Worm (Caenorhabditis elegans) whole organism, L1 larva: ENCODE results near the gene otpl-1.
A peak's percentile ranks its signal among the peaks of the same experiment; 100 is the strongest.

ENCODE experiments used
- C04F5.9 ChIP-seq: sonication (generic microtip); optimal IDR thresholded peaks from 2 replicates; lab custom pipeline; 2016; ENCODE audit warnings: missing genetic modification characterization, missing compliant biosample characterization
- C16A3.4 ChIP-seq: fragments of 150-350 bp; optimal IDR thresholded peaks from 2 replicates; lab custom pipeline; 2014; ENCODE audit warnings: missing biosample characterization, missing genetic modification characterization
- ama-1 ChIP-seq: fragments of 150-350 bp; optimal IDR thresholded peaks from 2 replicates; lab custom pipeline; 2014
- blmp-1 ChIP-seq: fragments of 150-350 bp; optimal IDR thresholded peaks from 2 replicates; lab custom pipeline; 2014; ENCODE audit warnings: missing biosample characterization, missing genetic modification characterization
- ceh-63 ChIP-seq: fragments of 200-800 bp; sonication (Bioruptor generic); optimal IDR thresholded peaks from 2 replicates; lab custom pipeline; 2018; ENCODE audit warnings: mild to moderate bottlenecking, missing genetic modification characterization, missing compliant biosample characterization
- ceh-82 ChIP-seq, 3 experiments: fragments of 150-350 bp in 1 of 3; sonication (generic microtip) in 2 of 3; optimal IDR thresholded peaks; 2 replicates each; lab custom pipeline; 2014 to 2017; ENCODE audit warnings: missing biosample characterization in 3 of 3, missing genetic modification characterization in 3 of 3
- ceh-90 ChIP-seq: sonication (generic microtip); optimal IDR thresholded peaks from 2 replicates; lab custom pipeline; 2016; ENCODE audit warnings: missing genetic modification characterization, missing compliant biosample characterization
- dpl-1 ChIP-seq, 3 experiments: fragments of 150-350 bp in 2 of 3; sonication (generic microtip) in 1 of 3; optimal IDR thresholded peaks; 2 replicates each; lab custom pipeline; 2014 to 2017; ENCODE audit warnings: missing biosample characterization in 3 of 3, missing genetic modification characterization in 3 of 3, missing genetic modification reagents in 3 of 3
- dsc-1 ChIP-seq: sonication (generic microtip); optimal IDR thresholded peaks from 2 replicates; lab custom pipeline; 2016; ENCODE audit warnings: mild to moderate bottlenecking, missing genetic modification characterization, missing compliant biosample characterization
- efl-1 ChIP-seq, 4 experiments: fragments of 150-350 bp; optimal IDR thresholded peaks in 3 of 4; peaks in 1 of 4; 1 replicate in 1 of 4; 2 replicates in 3 of 4; lab custom pipeline; 2014; ENCODE audit warnings: missing biosample characterization in 2 of 4, missing genetic modification characterization in 2 of 4, missing genetic modification reagents in 2 of 4
- efl-3 ChIP-seq: fragments of 200-800 bp; sonication (Bioruptor generic); optimal IDR thresholded peaks from 2 replicates; lab custom pipeline; 2018; ENCODE audit warnings: mild to moderate bottlenecking, missing genetic modification characterization, missing compliant biosample characterization
- egl-13 ChIP-seq: sonication (generic microtip); optimal IDR thresholded peaks from 2 replicates; lab custom pipeline; 2016; ENCODE audit warnings: missing genotype, missing genetic modification reagents, missing genetic modification characterization, missing compliant biosample characterization
- egl-27 ChIP-seq, 2 experiments: fragments of 150-350 bp in 1 of 2; sonication (generic microtip); optimal IDR thresholded peaks; 3 replicates each; lab custom pipeline; 2017 to 2018; ENCODE audit warnings: missing biosample characterization in 2 of 2, missing genetic modification characterization in 2 of 2, missing genetic modification reagents in 2 of 2
- ets-5 ChIP-seq: fragments of 200-800 bp; sonication (Bioruptor generic); IDR thresholded peaks from 2 replicates; pipeline ENCODE4 v1.3.6; 2022; ENCODE audit warnings: missing genetic modification characterization, missing compliant biosample characterization
- fkh-10 ChIP-seq: sonication (generic microtip); optimal IDR thresholded peaks from 2 replicates; lab custom pipeline; 2017; ENCODE audit warnings: missing biosample characterization, missing genetic modification reagents, missing genetic modification characterization
- fos-1 ChIP-seq: fragments of 150-350 bp; optimal IDR thresholded peaks from 2 replicates; lab custom pipeline; 2014; ENCODE audit warnings: missing biosample characterization, missing genetic modification characterization
- grh-1 ChIP-seq: fragments of 200-800 bp; sonication (Bioruptor generic); IDR thresholded peaks from 2 replicates; pipeline ENCODE4 v1.3.6; 2022; ENCODE audit warnings: missing genetic modification reagents, missing genetic modification characterization, missing compliant biosample characterization
- hpl-2 ChIP-seq: fragments of 150-350 bp; optimal IDR thresholded peaks from 2 replicates; lab custom pipeline; 2014; ENCODE audit warnings: missing biosample characterization, missing genetic modification reagents, missing genetic modification characterization
- isw-1 ChIP-seq: fragments of 200-800 bp; sonication (Bioruptor generic); IDR thresholded peaks from 2 replicates; pipeline ENCODE4 v1.3.6; 2022; ENCODE audit warnings: missing genetic modification characterization, missing compliant biosample characterization
- lin-14 ChIP-seq: fragments of 200-800 bp; sonication (Bioruptor generic); optimal IDR thresholded peaks from 2 replicates; lab custom pipeline; 2018; ENCODE audit warnings: mild to moderate bottlenecking, missing genetic modification characterization, moderate library complexity, missing compliant biosample characterization
- lsy-2 ChIP-seq, 2 experiments: fragments of 150-350 bp; optimal IDR thresholded peaks; 2 replicates each; lab custom pipeline; 2014; ENCODE audit warnings: missing biosample characterization in 2 of 2, missing genetic modification characterization in 2 of 2
- mab-9 ChIP-seq: fragments of 200-800 bp; sonication (Bioruptor generic); IDR thresholded peaks from 2 replicates; pipeline ENCODE4 v1.3.6; 2022; ENCODE audit warnings: missing genetic modification reagents, missing genetic modification characterization, missing compliant biosample characterization
- mdl-1 ChIP-seq, 2 experiments: fragments of 150-350 bp; optimal IDR thresholded peaks; 2 replicates each; lab custom pipeline; 2014 to 2017; ENCODE audit warnings: missing biosample characterization in 2 of 2, missing genetic modification characterization in 2 of 2, inconsistent platforms in 1 of 2
- mep-1 ChIP-seq: fragments of 150-350 bp; optimal IDR thresholded peaks from 2 replicates; lab custom pipeline; 2014; ENCODE audit warnings: missing biosample characterization, missing genetic modification characterization
- nhr-12 ChIP-seq: sonication (generic microtip); optimal IDR thresholded peaks from 2 replicates; lab custom pipeline; 2017; ENCODE audit warnings: missing biosample characterization, missing genetic modification characterization
- nhr-19 ChIP-seq: fragments of 200-800 bp; sonication (Bioruptor generic); conservative IDR thresholded peaks from 2 replicates; pipeline ENCODE4 v1.3.6; 2022; ENCODE audit warnings: missing genetic modification characterization, missing compliant biosample characterization
- nhr-47 ChIP-seq: sonication (generic microtip); optimal IDR thresholded peaks from 2 replicates; lab custom pipeline; 2016; ENCODE audit warnings: mild to moderate bottlenecking, missing genetic modification characterization, moderate library complexity, missing compliant biosample characterization
- nhr-71 ChIP-seq: sonication (generic microtip); optimal IDR thresholded peaks from 2 replicates; lab custom pipeline; 2016; ENCODE audit warnings: mild to moderate bottlenecking, missing genetic modification characterization, moderate library complexity, missing compliant biosample characterization
- nhr-76 ChIP-seq: sonication (generic microtip); optimal IDR thresholded peaks from 2 replicates; lab custom pipeline; 2017; ENCODE audit warnings: missing biosample characterization, missing genetic modification characterization
- nhr-84 ChIP-seq: sonication (generic microtip); optimal IDR thresholded peaks from 2 replicates; lab custom pipeline; 2017; ENCODE audit warnings: missing biosample characterization, missing genetic modification characterization
- nhr-85 ChIP-seq: sonication (generic microtip); peaks from one replicate; lab custom pipeline; 2016; ENCODE audit warnings: missing genetic modification characterization, inconsistent platforms, missing compliant biosample characterization
- pax-3 ChIP-seq: fragments of 200-800 bp; sonication (Bioruptor generic); optimal IDR thresholded peaks from 2 replicates; lab custom pipeline; 2018; ENCODE audit warnings: mild to moderate bottlenecking, missing genetic modification characterization, moderate library complexity, missing compliant biosample characterization
- snpc-4 ChIP-seq: fragments of 150-350 bp; optimal IDR thresholded peaks from 2 replicates; lab custom pipeline; 2014; ENCODE audit warnings: missing biosample characterization, missing genetic modification characterization
- snu-23 ChIP-seq: sonication (generic microtip); optimal IDR thresholded peaks from 2 replicates; lab custom pipeline; 2016; ENCODE audit warnings: missing genetic modification characterization, missing compliant biosample characterization
- sox-4 ChIP-seq: sonication (generic microtip); optimal IDR thresholded peaks from 2 replicates; lab custom pipeline; 2016; ENCODE audit warnings: missing genetic modification characterization, missing compliant biosample characterization
- sup-37 ChIP-seq: fragments of 200-800 bp; sonication (Bioruptor generic); optimal IDR thresholded peaks from 2 replicates; lab custom pipeline; 2018; ENCODE audit warnings: mild to moderate bottlenecking, missing genetic modification characterization, missing compliant biosample characterization
- swsn-7 ChIP-seq: sonication (generic microtip); optimal IDR thresholded peaks from 2 replicates; lab custom pipeline; 2016; ENCODE audit warnings: missing genetic modification characterization, missing compliant biosample characterization
- tbx-2 ChIP-seq: sonication (generic microtip); optimal IDR thresholded peaks from 2 replicates; lab custom pipeline; 2016; ENCODE audit warnings: missing genetic modification characterization, missing compliant biosample characterization
- unc-30 ChIP-seq: sonication (generic microtip); optimal IDR thresholded peaks from 2 replicates; lab custom pipeline; 2017; ENCODE audit warnings: missing biosample characterization, missing genetic modification characterization
- unc-86 ChIP-seq: sonication (generic microtip); optimal IDR thresholded peaks from 2 replicates; lab custom pipeline; 2016; ENCODE audit warnings: missing genetic modification characterization, missing compliant biosample characterization
- unc-98 ChIP-seq: fragments of 200-800 bp; sonication (Bioruptor generic); IDR thresholded peaks from 2 replicates; pipeline ENCODE4 v1.3.6; 2022; ENCODE audit warnings: missing genetic modification characterization, missing compliant biosample characterization
- xbp-1 ChIP-seq: sonication (generic microtip); optimal IDR thresholded peaks from 2 replicates; lab custom pipeline; 2016; ENCODE audit warnings: missing genetic modification characterization, missing compliant biosample characterization
- zip-4 ChIP-seq: fragments of 200-800 bp; sonication (Bioruptor generic); optimal IDR thresholded peaks from 2 replicates; lab custom pipeline; 2018; ENCODE audit warnings: mild to moderate bottlenecking, missing genetic modification characterization, moderate library complexity, missing compliant biosample characterization
- ztf-11 ChIP-seq, 2 experiments: sonication (generic microtip); optimal IDR thresholded peaks; 2 replicates each; lab custom pipeline; 2016 to 2017; ENCODE audit warnings: missing genetic modification characterization in 2 of 2, missing biosample characterization in 1 of 2, missing compliant biosample characterization in 1 of 2

otpl-1 gene

ce11 chrIV:3520374-3520773, 48.4 kb upstream of the otpl-1 start (continued):
- TF ChIP-seq ceh-90 (tag; lab: Kevin White, UChicago) = peak; percentile 1
- TF ChIP-seq lsy-2 (tag; optimal IDR thresholded peaks at IDR 0.05; lab: Kevin White, UChicago) = peak in 1 of 2 experiments; percentile 10

ce11 chrIV:3520957-3521356, 47.8 kb upstream of the otpl-1 start:
- TF ChIP-seq efl-1 (optimal IDR thresholded peaks at IDR 0.05; lab: Kevin White, UChicago) = no peak
- peak in 1 of 2 experiments; percentile 72 for TF ChIP-seq efl-1 (GFP tag; optimal IDR thresholded peaks at IDR 0.05 in 1 of 2; lab: Kevin White, UChicago)
- TF ChIP-seq mab-9 (GFP tag; lab: Robert Waterston, UW) = 0 out of 2 replicates have a peak, but pooled peaks have one; percentile 26
- TF ChIP-seq sox-4 (tag; lab: Kevin White, UChicago) = no peak
- TF ChIP-seq zip-4 = no peak
- TF ChIP-seq unc-86 (tag; lab: Kevin White, UChicago) = peak; percentile 12
- no peak for TF ChIP-seq ceh-90 (tag; lab: Kevin White, UChicago)
- TF ChIP-seq lin-14 = peak; percentile 73
- TF ChIP-seq isw-1 (GFP tag; lab: Robert Waterston, UW) = no peak
- TF ChIP-seq egl-13 = peak; percentile 44
- TF ChIP-seq nhr-47 (tag; lab: Kevin White, UChicago) = peak; percentile 27
- TF ChIP-seq ceh-63 (GFP tag; lab: Kevin White, UChicago) = no peak
- TF ChIP-seq swsn-7 (tag; lab: Kevin White, UChicago) = peak; percentile 14
- no peak for TF ChIP-seq ztf-11 (tag; optimal IDR thresholded peaks at IDR 0.05; lab: Kevin White, UChicago)
- peak; percentile 31 for TF ChIP-seq nhr-71
- no peak for TF ChIP-seq unc-98
- TF ChIP-seq fkh-10 = peak; percentile 38
- peak; percentile 13 for TF ChIP-seq xbp-1 (tag; lab: Kevin White, UChicago)
- no peak for TF ChIP-seq dpl-1 (GFP tag; optimal IDR thresholded peaks at IDR 0.05; lab: Kevin White, UChicago)
- no peak for TF ChIP-seq ama-1 (lab: Kevin White, UChicago)
- TF ChIP-seq dsc-1 (tag; lab: Kevin White, UChicago) = peak; percentile 61
- peak in 1 of 3 experiments; percentile 38 for TF ChIP-seq ceh-82 (tag; optimal IDR thresholded peaks at IDR 0.05; lab: Kevin White, UChicago)
- no peak for TF ChIP-seq unc-30 (tag; lab: Kevin White, UChicago)
- peak; percentile 27 for TF ChIP-seq tbx-2 (tag; lab: Kevin White, UChicago)
- no peak for TF ChIP-seq nhr-76 (tag; lab: Kevin White, UChicago)

DNA sequence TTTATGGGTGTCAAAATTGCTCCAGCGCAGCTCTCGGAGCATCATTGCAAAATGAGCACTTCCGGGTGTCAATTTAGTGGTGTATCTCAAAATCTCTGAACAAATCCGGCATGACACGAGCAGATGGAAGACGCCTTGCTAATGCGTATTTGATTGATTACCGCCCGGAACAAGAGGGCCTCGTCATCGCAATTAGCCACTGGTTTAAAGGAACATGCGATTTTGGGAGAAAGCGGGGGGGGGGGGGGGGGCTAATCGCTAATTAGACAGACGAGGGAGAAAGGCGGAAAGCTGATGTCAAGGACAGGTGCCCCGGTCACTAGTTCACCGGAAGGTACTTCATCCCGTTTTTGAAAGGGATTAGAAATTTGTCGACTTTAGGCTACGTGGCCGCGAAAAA, 47.1 kb upstream of the otpl-1 start:
- TF ChIP-seq egl-27 (tag; optimal IDR thresholded peaks at IDR 0.05; lab: Kevin White, UChicago) (no peak), lin-14 (peak; percentile 26), blmp-1 (peak; percentile 47), tbx-2 (tag; lab: Kevin White, UChicago) (no peak)
- TF ChIP-seq, all 84 proteins: peak for 2

ce11 chrIV:3523419-3523818, 45.4 kb upstream of the otpl-1 start:
- TF ChIP-seq nhr-85 (tag; lab: Kevin White, UChicago) = no peak
- TF ChIP-seq dsc-1 (tag; lab: Kevin White, UChicago) = no peak

ce11 chrIV:3524584-3525020, 44.2 kb upstream of the otpl-1 start:
- no peak for TF ChIP-seq pax-3 (tag; lab: Kevin White, UChicago)
- TF ChIP-seq C16A3.4 (tag; lab: Kevin White, UChicago) = peak; percentile 33
- TF ChIP-seq snu-23 (GFP tag; lab: Kevin White, UChicago) = peak; percentile 84
- TF ChIP-seq fos-1 (tag; lab: Kevin White, UChicago) = peak; percentile 13
- peak; percentile 25 for TF ChIP-seq efl-3 (GFP tag; lab: Kevin White, UChicago)
- no peak for TF ChIP-seq nhr-84
- TF ChIP-seq unc-98 = no peak; the same call in 1 of the 2 replicates
- TF ChIP-seq dpl-1 (GFP tag; optimal IDR thresholded peaks at IDR 0.05; lab: Kevin White, UChicago) = peak; percentile 4 to 16 (median 13)
- peak; percentile 53 for TF ChIP-seq nhr-85 (tag; lab: Kevin White, UChicago)
- TF ChIP-seq unc-30 (tag; lab: Kevin White, UChicago) = no peak
- TF ChIP-seq zip-4 = peak; percentile 27
- TF ChIP-seq snpc-4 (tag; lab: Kevin White, UChicago) = peak; percentile 35
- peak; percentile 75 for TF ChIP-seq nhr-71
- peak; percentile 64 for TF ChIP-seq tbx-2 (tag; lab: Kevin White, UChicago)
- peak; percentile 53 for TF ChIP-seq mep-1 (tag; lab: Kevin White, UChicago)
- no peak for TF ChIP-seq nhr-12
- no peak for TF ChIP-seq ztf-11 (tag; optimal IDR thresholded peaks at IDR 0.05; lab: Kevin White, UChicago)
- TF ChIP-seq mab-9 (GFP tag; lab: Robert Waterston, UW) = no peak
- no peak for TF ChIP-seq hpl-2 (GFP tag; lab: Kevin White, UChicago)
- no peak for TF ChIP-seq isw-1 (GFP tag; lab: Robert Waterston, UW)
- no peak for TF ChIP-seq grh-1 (GFP tag; lab: Robert Waterston, UW)
- peak in 1 of 2 experiments; percentile 54 for TF ChIP-seq mdl-1 (tag; optimal IDR thresholded peaks at IDR 0.05; lab: Kevin White, UChicago)
- peak; percentile 71 for TF ChIP-seq nhr-19 (GFP tag; lab: Robert Waterston, UW)
- no peak for TF ChIP-seq sup-37 (GFP tag; lab: Kevin White, UChicago)
- no peak for TF ChIP-seq C04F5.9 (tag; lab: Kevin White, UChicago)
- no peak for TF ChIP-seq ets-5 (GFP tag; lab: Robert Waterston, UW)
